Worm (Caenorhabditis elegans) whole organism, L1 larva: ENCODE results near the gene C35B1.9.

Experiments used
- ama-1 ChIP-seq: fragments of 150-350 bp; optimal IDR thresholded peaks from 2 replicates; lab custom pipeline; 2014
- fos-1 ChIP-seq: fragments of 150-350 bp; optimal IDR thresholded peaks from 2 replicates; lab custom pipeline; 2014; ENCODE audit warnings: missing biosample characterization, missing genetic modification characterization
- nhr-76 ChIP-seq: sonication (generic microtip); optimal IDR thresholded peaks from 2 replicates; lab custom pipeline; 2017; ENCODE audit warnings: missing biosample characterization, missing genetic modification characterization
- sox-4 ChIP-seq: sonication (generic microtip); optimal IDR thresholded peaks from 2 replicates; lab custom pipeline; 2016; ENCODE audit warnings: missing genetic modification characterization, missing compliant biosample characterization

- no peak for TF ChIP-seq sox-4
- no peak for TF ChIP-seq fos-1 (tag; lab: Kevin White, UChicago)
- TF ChIP-seq nhr-76 (tag; lab: Kevin White, UChicago), result no peak
- TF ChIP-seq ama-1 (lab: Kevin White, UChicago), result no peak
These were observed 13.4 kb downstream of the C35B1.9 start for ce11 chrIV:4067336-4067735.
